Fruit fly (Drosophila melanogaster): Measurements from ENCODE around the gene AstA-R1.

The AstA-R1 gene

DNA sequence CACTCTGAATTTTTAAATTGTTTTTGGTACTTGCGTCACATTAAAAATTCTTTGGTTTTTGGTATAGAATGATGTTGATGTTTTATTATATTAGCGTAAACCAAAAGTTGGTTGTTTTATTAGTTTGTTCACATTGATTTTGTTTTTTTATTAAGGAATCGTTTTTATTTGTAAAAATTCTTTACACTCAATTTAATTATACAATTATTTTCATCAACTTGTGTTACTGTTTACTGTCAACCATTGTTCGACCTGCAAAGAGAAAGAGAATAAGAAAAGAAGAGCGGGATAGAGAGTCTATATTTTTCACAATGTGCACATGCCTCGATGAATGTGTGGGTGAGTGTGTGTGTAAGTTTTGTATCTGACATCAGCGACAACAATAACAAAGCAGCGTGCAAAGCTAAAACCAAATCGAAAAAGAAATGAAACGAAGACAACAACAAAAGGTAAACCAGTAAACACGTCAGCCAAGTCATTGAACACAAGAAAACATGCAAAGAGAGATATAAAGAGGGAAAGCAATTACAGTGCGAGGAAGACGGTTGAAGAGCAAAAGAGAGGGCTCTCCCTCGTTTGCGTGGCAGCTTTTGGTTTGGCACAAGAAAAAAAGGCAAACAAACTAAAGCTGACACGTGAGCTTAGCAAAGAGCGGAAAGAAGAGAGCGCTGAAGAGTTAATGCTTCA, 102.3 kb downstream of the AstA-R1 start (continued):
- peak; percentile 27 for TF ChIP-seq net (GFP tag; optimal IDR thresholded peaks at IDR 0.05)
- peak; percentile 34 for TF ChIP-seq CG10669 (GFP tag; optimal IDR thresholded peaks at IDR 0.05)
- TF ChIP-seq Met (GFP tag; optimal IDR thresholded peaks at IDR 0.05): no peak
- no peak for TF ChIP-seq CG34406 (GFP tag; optimal IDR thresholded peaks at IDR 0.05)
- peak; percentile 4 for TF ChIP-seq CG3919 (GFP tag; optimal IDR thresholded peaks at IDR 0.05)
- TF ChIP-seq esn (GFP tag; optimal IDR thresholded peaks at IDR 0.05): no peak
- TF ChIP-seq CG7368 (GFP tag; optimal IDR thresholded peaks at IDR 0.05): no peak
- TF ChIP-seq CG32006 (GFP tag; optimal IDR thresholded peaks at IDR 0.05): no peak
- TF ChIP-seq CG31627 (GFP tag; optimal IDR thresholded peaks at IDR 0.05): no peak
- peak; percentile 72 for TF ChIP-seq dsx (GFP tag; optimal IDR thresholded peaks at IDR 0.05; ENCODE audit: poor library complexity, severe bottlenecking)
- peak; percentile 62 for TF ChIP-seq CG15336 (GFP tag; IDR thresholded peaks at IDR 0.05)
- TF ChIP-seq CG11762 (GFP tag; optimal IDR thresholded peaks at IDR 0.05; ENCODE audit: insufficient read depth): no peak
- no peak for TF ChIP-seq Smox (GFP tag; optimal IDR thresholded peaks at IDR 0.05)
- peak; percentile 27 for TF ChIP-seq CG6854 (GFP tag; optimal IDR thresholded peaks at IDR 0.05)
- peak; percentile 72 for TF ChIP-seq vri (GFP tag; optimal IDR thresholded peaks at IDR 0.05)
- peak; percentile 73 to 80 for TF ChIP-seq ss (GFP tag; optimal IDR thresholded peaks at IDR 0.05)
- peak; percentile 22 for TF ChIP-seq CG1621 (tag; optimal IDR thresholded peaks at IDR 0.05)
- TF ChIP-seq CG6276 (GFP tag; optimal IDR thresholded peaks at IDR 0.05): peak; percentile 54
- TF ChIP-seq topi (GFP tag; optimal IDR thresholded peaks at IDR 0.05): no peak
- no peak for TF ChIP-seq CG8319 (GFP tag; optimal IDR thresholded peaks at IDR 0.05)
- peak; percentile 63 for TF ChIP-seq CG6808 (GFP tag; optimal IDR thresholded peaks at IDR 0.05)
- TF ChIP-seq Blimp-1 (GFP tag; optimal IDR thresholded peaks at IDR 0.05): no peak
- TF ChIP-seq Eip75B (GFP tag; optimal IDR thresholded peaks at IDR 0.05): peak; percentile 33
- TF ChIP-seq CG8119 (GFP tag; IDR thresholded peaks at IDR 0.05): peak; percentile 50; the same call in 2 of the 3 replicates
- peak; percentile 74 for TF ChIP-seq Eip78C (GFP tag)
- TF ChIP-seq Ets96B (tag; optimal IDR thresholded peaks at IDR 0.05): peak; percentile 44
- peak; percentile 71 for TF ChIP-seq Lpt (GFP tag; optimal IDR thresholded peaks at IDR 0.05)
- no peak for TF ChIP-seq CG11294 (GFP tag; IDR thresholded peaks at IDR 0.05)
- peak; percentile 60 for TF ChIP-seq CG9139 (GFP tag; optimal IDR thresholded peaks at IDR 0.05)
- no peak for TF ChIP-seq Hr4 (GFP tag; optimal IDR thresholded peaks at IDR 0.05)
- no peak for TF ChIP-seq OdsH (GFP tag; optimal IDR thresholded peaks at IDR 0.05)

DNA sequence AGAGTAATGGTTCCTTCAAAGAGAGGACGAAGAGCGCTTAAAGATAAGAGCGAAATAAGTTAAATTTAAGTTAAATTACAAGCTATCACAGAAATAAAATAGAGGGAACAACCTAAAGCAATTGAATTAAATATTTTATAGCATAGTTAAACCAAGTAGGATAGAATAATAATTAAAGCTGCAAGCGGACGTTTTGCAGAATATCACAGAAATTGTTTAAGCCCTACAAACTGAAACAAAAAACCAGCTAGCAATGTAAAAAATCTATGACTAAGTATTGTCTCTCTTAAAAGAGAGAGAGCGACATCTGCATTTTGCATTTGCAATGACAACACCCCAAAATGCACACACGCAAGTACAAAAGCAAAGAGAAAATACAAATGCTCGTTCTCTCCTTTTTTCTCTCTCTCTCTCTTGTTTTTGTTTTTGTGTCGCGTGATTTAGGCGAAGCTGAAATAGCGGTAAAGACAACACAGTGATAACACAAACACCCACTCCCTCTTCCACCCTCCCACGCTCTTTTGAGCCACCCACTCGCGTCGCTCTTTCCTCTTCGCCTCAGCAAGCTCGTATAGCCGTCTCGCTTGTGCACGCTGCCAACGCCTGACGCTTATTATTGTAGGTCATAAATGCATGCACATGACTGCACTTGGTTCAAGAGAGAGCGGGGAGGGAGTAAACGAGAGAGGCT, 103.0 kb downstream of the AstA-R1 start:
- TF ChIP-seq spab (GFP tag; optimal IDR thresholded peaks at IDR 0.05) (no peak), vri (GFP tag; optimal IDR thresholded peaks at IDR 0.05) (peak; percentile 65), CG6163 (GFP tag; IDR thresholded peaks at IDR 0.05) (peak; percentile 89), Sox14 (GFP tag; optimal IDR thresholded peaks at IDR 0.05) (peak; percentile 61), eg (GFP tag; IDR thresholded peaks at IDR 0.05) (peak; percentile 51; the same call in 1 of the 3 replicates), CG31627 (GFP tag; optimal IDR thresholded peaks at IDR 0.05) (no peak), CG15336 (GFP tag; IDR thresholded peaks at IDR 0.05) (no peak), svp (GFP tag) (peak; percentile 98), fkh (GFP tag; optimal IDR thresholded peaks at IDR 0.05) (peak; percentile 83), net (GFP tag; optimal IDR thresholded peaks at IDR 0.05) (no peak), achi (GFP tag; optimal IDR thresholded peaks at IDR 0.05) (no peak), CG10669 (GFP tag; optimal IDR thresholded peaks at IDR 0.05) (no peak), Sox102F (GFP tag; optimal IDR thresholded peaks at IDR 0.05) (no peak), CG8632 (GFP tag; optimal IDR thresholded peaks at IDR 0.05) (no peak), OdsH (GFP tag; optimal IDR thresholded peaks at IDR 0.05) (no peak), CG6792 (GFP tag; optimal IDR thresholded peaks at IDR 0.05) (no peak), CG11762 (GFP tag; optimal IDR thresholded peaks at IDR 0.05; ENCODE audit: insufficient read depth) (no peak)

Measured in whole organism, prepupa.